Worm (Caenorhabditis elegans): Measurements from ENCODE around the gene ZK632.10.
A peak's percentile ranks its signal among the peaks of the same experiment; 100 is the strongest.

ZK632.10 gene

ce11 chrIII:9825073-9825828, 2.3 kb downstream of the ZK632.10 start, which contains the start of gene ZK632.9 (continued):
- TF ChIP-seq ZK185.1 (tag; optimal IDR thresholded peaks at IDR 0.05; ENCODE audit: poor library complexity, severe bottlenecking) (no peak), F22D6.2 (tag; optimal IDR thresholded peaks at IDR 0.05) (no peak), gei-17 (GFP tag; optimal IDR thresholded peaks at IDR 0.05) (no peak), F55B11.4 (tag; optimal IDR thresholded peaks at IDR 0.05; ENCODE audit: borderline replicate concordance, insufficient read depth) (no peak), ztf-28 (GFP tag; IDR thresholded peaks at IDR 0.05) (no peak), aptf-2 (GFP tag; conservative IDR thresholded peaks at IDR 0.05) (no peak), unc-130 (GFP tag; optimal IDR thresholded peaks at IDR 0.05) (no peak), attf-5 (GFP tag; optimal IDR thresholded peaks at IDR 0.05) (no peak), hmg-20 (GFP tag; IDR thresholded peaks at IDR 0.05) (no peak), Y56A3A.18 (GFP tag; IDR thresholded peaks at IDR 0.05) (no peak), repo-1 (tag; optimal IDR thresholded peaks at IDR 0.05) (no peak), athp-1 (tag; optimal IDR thresholded peaks at IDR 0.05) (no peak), B0019.2 (GFP tag; conservative IDR thresholded peaks at IDR 0.05) (0 out of 2 replicates have a peak, but pooled peaks have one; percentile 6), lin-40 (tag; optimal IDR thresholded peaks at IDR 0.05) (no peak), F39B2.1 (GFP tag; IDR thresholded peaks at IDR 0.05) (no peak), snpc-1.3 (tag; optimal IDR thresholded peaks at IDR 0.05; ENCODE audit: insufficient read depth) (no peak), pbrm-1 (GFP tag; IDR thresholded peaks at IDR 0.05) (no peak), efl-1 (GFP tag; optimal IDR thresholded peaks at IDR 0.05) (peak; percentile 74), nhr-179 (tag; optimal IDR thresholded peaks at IDR 0.05) (no peak), hsf-1 (GFP tag; IDR thresholded peaks at IDR 0.05) (no peak), mcd-1 (GFP tag; IDR thresholded peaks at IDR 0.05) (no peak; the same call in 1 of the 2 replicates), attf-6 (GFP tag; IDR thresholded peaks at IDR 0.05) (no peak), hlh-26 (GFP tag; conservative IDR thresholded peaks at IDR 0.05) (no peak), sdz-38 (tag; optimal IDR thresholded peaks at IDR 0.05) (no peak), ceh-100 (GFP tag; IDR thresholded peaks at IDR 0.05) (no peak), lin-54 (GFP tag; optimal IDR thresholded peaks at IDR 0.05) (no peak), K11D2.4 (GFP tag; IDR thresholded peaks at IDR 0.05) (no peak), nfyb-1 (GFP tag; IDR thresholded peaks at IDR 0.05) (no peak), fkh-3 (tag; optimal IDR thresholded peaks at IDR 0.05) (no peak), Y53F4B.3 (GFP tag; IDR thresholded peaks at IDR 0.05) (no peak), rpc-1 (optimal IDR thresholded peaks at IDR 0.05) (no peak), rpc-1 (tag; optimal IDR thresholded peaks at IDR 0.05) (no peak), akir-1 (GFP tag; optimal IDR thresholded peaks at IDR 0.05) (no peak), ceh-91 (GFP tag; IDR thresholded peaks at IDR 0.05) (0 out of 2 replicates have a peak, but pooled peaks have one; percentile 10), ztf-26 (tag; optimal IDR thresholded peaks at IDR 0.05) (no peak), B0336.3 (GFP tag; IDR thresholded peaks at IDR 0.05) (no peak), egrh-3 (GFP tag; IDR thresholded peaks at IDR 0.05) (no peak), aptf-3 (GFP tag; IDR thresholded peaks at IDR 0.05) (no peak), sptf-2 (GFP tag; optimal IDR thresholded peaks at IDR 0.05) (no peak), madf-6 (GFP tag; IDR thresholded peaks at IDR 0.05) (peak; percentile 79), dox-1 (GFP tag; IDR thresholded peaks at IDR 0.05) (peak; percentile 31), ccch-3 (GFP tag; optimal IDR thresholded peaks at IDR 0.05) (no peak), lin-26 (GFP tag; IDR thresholded peaks at IDR 0.05) (no peak), lsy-27 (tag; optimal IDR thresholded peaks at IDR 0.05; ENCODE audit: borderline replicate concordance, insufficient read depth) (no peak), madf-10 (tag; optimal IDR thresholded peaks at IDR 0.05) (no peak), F37B4.10 (GFP tag; IDR thresholded peaks at IDR 0.05) (no peak), ceh-27 (GFP tag; optimal IDR thresholded peaks at IDR 0.05) (no peak), ztf-18 (tag; optimal IDR thresholded peaks at IDR 0.05) (no peak), T07F8.4 (tag; optimal IDR thresholded peaks at IDR 0.05) (no peak)

Data from whole organism, young adult.